Fruit fly (Drosophila melanogaster) whole organism, adult: ENCODE data around the gene Bmcp.

Source experiments
- CG12768 ChIP-seq: fragments of 200-800 bp; sonication (Bioruptor generic); optimal IDR thresholded peaks from 2 replicates; lab custom pipeline; 2017; ENCODE audit warnings: missing biosample characterization, missing genetic modification characterization, mild to moderate bottlenecking, moderate library complexity, missing genetic modification reagents
- CG1620 ChIP-seq: fragments of 200-800 bp; sonication (Bioruptor generic); optimal IDR thresholded peaks from 2 replicates; lab custom pipeline; 2016; ENCODE audit warnings: missing biosample characterization, missing genetic modification characterization
- CG33017 ChIP-seq: fragments of 200-800 bp; sonication (Bioruptor generic); optimal IDR thresholded peaks from 2 replicates; lab custom pipeline; 2018; ENCODE audit warnings: missing biosample characterization, mild to moderate bottlenecking, missing genetic modification characterization, moderate library complexity
- CG7045 ChIP-seq: fragments of 200-800 bp; sonication (Bioruptor generic); optimal IDR thresholded peaks from 2 replicates; lab custom pipeline; 2017; ENCODE audit warnings: missing biosample characterization, mild to moderate bottlenecking, missing genetic modification characterization
- CG7101 ChIP-seq: fragments of 200-800 bp; sonication (Bioruptor generic); optimal IDR thresholded peaks from 2 replicates; lab custom pipeline; 2018; ENCODE audit warnings: missing biosample characterization, mild to moderate bottlenecking, missing genetic modification characterization, moderate library complexity
- Hr96 ChIP-seq: fragments of 200-800 bp; sonication (Bioruptor generic); optimal IDR thresholded peaks from 2 replicates; lab custom pipeline; 2016; ENCODE audit warnings: missing biosample characterization, missing genetic modification characterization
- bab1 ChIP-seq: fragments of 200-800 bp; sonication (Bioruptor generic); optimal IDR thresholded peaks from 3 replicates; lab custom pipeline; 2019; ENCODE audit warnings: missing biosample characterization, mild to moderate bottlenecking, missing genetic modification characterization, moderate library complexity
- cic ChIP-seq: fragments of 200-800 bp; sonication (Bioruptor generic); optimal IDR thresholded peaks from 2 replicates; lab custom pipeline; 2017; ENCODE audit warnings: missing biosample characterization, mild to moderate bottlenecking, missing genetic modification characterization, moderate library complexity
- cnc ChIP-seq, 2 experiments: fragments of >200 bp; optimal IDR thresholded peaks; 2 replicates each; lab custom pipeline; 2017
- kay ChIP-seq: fragments of 200-800 bp; sonication (Bioruptor generic); peaks from one replicate; lab custom pipeline; 2016; ENCODE audit warnings: missing biosample characterization, missing genetic modification characterization, borderline replicate concordance
- ovo ChIP-seq: fragments of 200-800 bp; sonication (Bioruptor generic); optimal IDR thresholded peaks from 2 replicates; lab custom pipeline; 2016; ENCODE audit warnings: missing biosample characterization, missing genetic modification characterization
- pad ChIP-seq: fragments of 200-800 bp; sonication (Bioruptor generic); optimal IDR thresholded peaks from 3 replicates; lab custom pipeline; 2017; ENCODE audit warnings: missing biosample characterization, missing genetic modification characterization, mild to moderate bottlenecking, moderate library complexity, missing genetic modification reagents
- tj ChIP-seq: fragments of 200-800 bp; sonication (Bioruptor generic); optimal IDR thresholded peaks from 3 replicates; lab custom pipeline; 2017; ENCODE audit warnings: missing biosample characterization, mild to moderate bottlenecking, missing genetic modification characterization, moderate library complexity

- TF ChIP-seq pad (GFP tag; lab: Kevin White, UChicago) = no peak
- no peak for TF ChIP-seq tj (GFP tag; lab: Kevin White, UChicago)
- TF ChIP-seq cic = no peak
- TF ChIP-seq CG7101 = no peak
- no peak for TF ChIP-seq cnc (optimal IDR thresholded peaks at IDR 0.05; lab: Kevin White, UChicago)
- no peak for TF ChIP-seq bab1
- TF ChIP-seq kay (GFP tag; lab: Kevin White, UChicago) = no peak
- no peak for TF ChIP-seq CG1620 (GFP tag; lab: Kevin White, UChicago)
- no peak for TF ChIP-seq Hr96
- TF ChIP-seq ovo = no peak
- no peak for TF ChIP-seq CG12768 (GFP tag; lab: Kevin White, UChicago)
- TF ChIP-seq CG33017 (tag; lab: Kevin White, UChicago) = no peak
- no peak for TF ChIP-seq CG7045 (GFP tag; lab: Kevin White, UChicago)
These were observed 2.7 kb upstream of the Bmcp start for dm6 chr3L:11717993-11718392.
